Worm (Caenorhabditis elegans): ENCODE results near the gene K06A9.3.

K06A9.3 gene

ce11 chrX:1523272-1523671, 11.9 kb downstream of the K06A9.3 start:
- TF ChIP-seq sea-2 (GFP tag; optimal IDR thresholded peaks at IDR 0.05) (no peak), ama-1 (optimal IDR thresholded peaks at IDR 0.05) (no peak), ztf-4 (tag; optimal IDR thresholded peaks at IDR 0.05) (no peak), R02D3.7 (tag; optimal IDR thresholded peaks at IDR 0.05) (no peak), elt-3 (tag; optimal IDR thresholded peaks at IDR 0.05) (no peak), tbx-2 (tag; optimal IDR thresholded peaks at IDR 0.05) (no peak), ceh-9 (tag; optimal IDR thresholded peaks at IDR 0.05) (no peak), ztf-11 (tag; optimal IDR thresholded peaks at IDR 0.05) (no peak), nhr-23 (tag; optimal IDR thresholded peaks at IDR 0.05) (no peak), nhr-76 (tag; optimal IDR thresholded peaks at IDR 0.05) (no peak), jun-1 (tag; optimal IDR thresholded peaks at IDR 0.05) (no peak), daf-12 (tag; optimal IDR thresholded peaks at IDR 0.05) (no peak), hmg-11 (tag; optimal IDR thresholded peaks at IDR 0.05) (no peak), egl-27 (tag; optimal IDR thresholded peaks at IDR 0.05) (no peak), unc-39 (tag; optimal IDR thresholded peaks at IDR 0.05) (no peak), aly-2 (tag; optimal IDR thresholded peaks at IDR 0.05) (no peak), ceh-82 (tag; optimal IDR thresholded peaks at IDR 0.05) (no peak), mml-1 (tag; optimal IDR thresholded peaks at IDR 0.05) (no peak), lsy-12 (tag; optimal IDR thresholded peaks at IDR 0.05) (no peak), pqm-1 (tag; optimal IDR thresholded peaks at IDR 0.05) (no peak)

- TF ChIP-seq fkh-2 (tag; optimal IDR thresholded peaks at IDR 0.05) = no peak
- TF ChIP-seq jun-1 (tag; optimal IDR thresholded peaks at IDR 0.05) = no peak
- peak; percentile 5 for TF ChIP-seq lin-15B (tag; optimal IDR thresholded peaks at IDR 0.05)
- TF ChIP-seq R02D3.7 (tag; optimal IDR thresholded peaks at IDR 0.05) = no peak
- peak; percentile 71 for TF ChIP-seq lin-39 (tag; optimal IDR thresholded peaks at IDR 0.05)
- peak; percentile 57 for TF ChIP-seq nfya-1 (tag; optimal IDR thresholded peaks at IDR 0.05; ENCODE audit: insufficient read depth)
- TF ChIP-seq hmg-11 (tag; optimal IDR thresholded peaks at IDR 0.05) = peak; percentile 35
- no peak for TF ChIP-seq sea-2 (GFP tag; optimal IDR thresholded peaks at IDR 0.05)
These were observed 13.1 kb downstream of the K06A9.3 start for ce11 chrX:1522068-1522467.

ce11 chrX:1521387-1521786, 13.8 kb downstream of the K06A9.3 start, which contains the start of gene toca-1:
toca-1 (minus strand) TSS chrX:1521487.
- TF ChIP-seq skn-1 (tag; optimal IDR thresholded peaks at IDR 0.05) = no peak
- TF ChIP-seq R02D3.7 (tag; optimal IDR thresholded peaks at IDR 0.05) = no peak
- TF ChIP-seq eor-1 (tag; optimal IDR thresholded peaks at IDR 0.05) = no peak
- TF ChIP-seq hmg-11 (tag; optimal IDR thresholded peaks at IDR 0.05) = no peak
- TF ChIP-seq fkh-10 (GFP tag; optimal IDR thresholded peaks at IDR 0.05) = no peak
- no peak for TF ChIP-seq egl-27 (tag; optimal IDR thresholded peaks at IDR 0.05)
- TF ChIP-seq lin-39 (tag; optimal IDR thresholded peaks at IDR 0.05) = no peak
- no peak for TF ChIP-seq egl-5 (tag; optimal IDR thresholded peaks at IDR 0.05)
- no peak for TF ChIP-seq sea-2 (GFP tag; optimal IDR thresholded peaks at IDR 0.05)

ce11 chrX:1517519-1517918, 17.6 kb downstream of the K06A9.3 start:
- TF ChIP-seq nhr-25 (tag; optimal IDR thresholded peaks at IDR 0.05) = no peak
- TF ChIP-seq skn-1 (tag; optimal IDR thresholded peaks at IDR 0.05) = no peak
- TF ChIP-seq hmg-11 (tag; optimal IDR thresholded peaks at IDR 0.05) = peak; percentile 3
- TF ChIP-seq ztf-4 (tag; optimal IDR thresholded peaks at IDR 0.05) = no peak
- TF ChIP-seq pqm-1 (tag; optimal IDR thresholded peaks at IDR 0.05) = no peak
- peak; percentile 1 for TF ChIP-seq nhr-23 (tag; optimal IDR thresholded peaks at IDR 0.05)

- TF ChIP-seq snpc-4 (tag; optimal IDR thresholded peaks at IDR 0.05) (peak; percentile 16), nhr-11 (tag; optimal IDR thresholded peaks at IDR 0.05) (no peak)
These were observed 18.6 kb downstream of the K06A9.3 start for ce11 chrX:1516574-1516973.

ce11 chrX:1513153-1513552, 22.0 kb downstream of the K06A9.3 start:
- TF ChIP-seq lin-15B (tag; optimal IDR thresholded peaks at IDR 0.05) = no peak
- TF ChIP-seq jun-1 (tag; optimal IDR thresholded peaks at IDR 0.05) = no peak
- TF ChIP-seq elt-1 (tag; optimal IDR thresholded peaks at IDR 0.05) = no peak

All from whole organism, L3 larva.